Worm (Caenorhabditis elegans) whole organism, late embryonic: Measurements from ENCODE around the gene F19B10.4.

Source experiments
- K09A11.1 ChIP-seq: sonication (generic microtip); optimal IDR thresholded peaks from 2 replicates; lab custom pipeline; 2017; ENCODE audit warnings: antibody characterized with exemption, mild to moderate bottlenecking, missing genetic modification characterization, missing compliant biosample characterization; ENCODE audit not compliant: insufficient read depth
- ama-1 ChIP-seq: fragments of 150-350 bp; optimal IDR thresholded peaks from 2 replicates; lab custom pipeline; 2014
- ceh-9 ChIP-seq: sonication (generic microtip); optimal IDR thresholded peaks from 2 replicates; lab custom pipeline; 2016; ENCODE audit warnings: mild to moderate bottlenecking, missing genetic modification characterization, inconsistent platforms, missing compliant biosample characterization
- dmd-4 ChIP-seq: sonication (generic microtip); optimal IDR thresholded peaks from 2 replicates; lab custom pipeline; 2016; ENCODE audit warnings: borderline replicate concordance, missing genetic modification characterization, missing compliant biosample characterization
- dve-1 ChIP-seq: sonication (generic microtip); optimal IDR thresholded peaks from 2 replicates; lab custom pipeline; 2017; ENCODE audit warnings: antibody characterized with exemption, mild to moderate bottlenecking, missing genetic modification characterization, missing compliant biosample characterization
- elt-4 ChIP-seq: sonication (generic microtip); optimal IDR thresholded peaks from 2 replicates; lab custom pipeline; 2016; ENCODE audit warnings: missing genetic modification characterization, missing compliant biosample characterization
- mec-3 ChIP-seq: sonication (generic microtip); optimal IDR thresholded peaks from 2 replicates; lab custom pipeline; 2016; ENCODE audit warnings: borderline replicate concordance, missing genetic modification characterization, missing compliant biosample characterization
- nfya-1 ChIP-seq: sonication (generic microtip); optimal IDR thresholded peaks from 2 replicates; lab custom pipeline; 2017; ENCODE audit warnings: missing genetic modification characterization, mild to moderate bottlenecking, missing compliant biosample characterization, antibody characterized with exemption, moderate library complexity
- nhr-11 ChIP-seq: fragments of 150-350 bp; optimal IDR thresholded peaks from 2 replicates; lab custom pipeline; 2014; ENCODE audit warnings: missing biosample characterization, missing genetic modification characterization
- pha-4 ChIP-seq: fragments of 150-350 bp; optimal IDR thresholded peaks from 2 replicates; lab custom pipeline; 2018; ENCODE audit warnings: missing biosample characterization, missing genetic modification reagents, missing genetic modification characterization
- pqm-1 ChIP-seq: sonication (generic microtip); optimal IDR thresholded peaks from 2 replicates; lab custom pipeline; 2016; ENCODE audit warnings: missing genetic modification characterization, missing compliant biosample characterization
- rnt-1 ChIP-seq: sonication (generic microtip); optimal IDR thresholded peaks from 2 replicates; lab custom pipeline; 2016; ENCODE audit warnings: missing genetic modification characterization, missing compliant biosample characterization
- unc-3 ChIP-seq, 2 experiments: fragments of 200-800 bp in 1 of 2; sonication (Bioruptor generic) in 1 of 2; sonication (generic microtip) in 1 of 2; conservative IDR thresholded peaks in 1 of 2; optimal IDR thresholded peaks in 1 of 2; 2 replicates each; pipeline versions ENCODE4 v1.3.6 to Lab custom; 2016 to 2022; ENCODE audit warnings: missing compliant biosample characterization in 2 of 2, missing genetic modification characterization in 2 of 2, missing genetic modification reagents in 1 of 2
- ztf-16 ChIP-seq: sonication (generic microtip); optimal IDR thresholded peaks from 2 replicates; lab custom pipeline; 2017; ENCODE audit warnings: missing genetic modification characterization, missing compliant biosample characterization

ce11 chrII:3669315-3669714 lies 9.4 kb downstream of the F19B10.4 start, which contains the start of gene srx-97:
- TF ChIP-seq pqm-1 (no peak), nfya-1 (tag; lab: Kevin White, UChicago) (no peak), pha-4 (tag; lab: Kevin White, UChicago) (no peak), mec-3 (no peak), dve-1 (no peak), rnt-1 (tag; lab: Kevin White, UChicago) (no peak), ama-1 (lab: Kevin White, UChicago) (no peak), dmd-4 (tag; lab: Kevin White, UChicago) (no peak), nhr-11 (tag; lab: Kevin White, UChicago) (no peak), ceh-9 (tag; lab: Kevin White, UChicago) (no peak), elt-4 (tag; lab: Kevin White, UChicago) (no peak), unc-3 (GFP tag; conservative IDR thresholded peaks at IDR 0.05; lab: Robert Waterston, UW) (no peak), unc-3 (tag; optimal IDR thresholded peaks at IDR 0.05; lab: Kevin White, UChicago) (no peak), ztf-16 (tag; lab: Kevin White, UChicago) (no peak), K09A11.1 (tag; lab: Kevin White, UChicago) (no peak)
